Fruit fly (Drosophila melanogaster) whole organism, wandering third instar larva: ENCODE data around the gene CG14837.

Experiments
- Abd-B ChIP-seq: fragments of >200 bp; optimal IDR thresholded peaks from 2 replicates; lab custom pipeline; 2017; ENCODE audit warnings: missing biosample characterization, missing genetic modification characterization
- CG32264 ChIP-seq: fragments of 200-800 bp; sonication (Bioruptor generic); optimal IDR thresholded peaks from 2 replicates; lab custom pipeline; 2016; ENCODE audit warnings: missing biosample characterization, missing genetic modification characterization
- CG9705 ChIP-seq: fragments of 200-800 bp; sonication (Bioruptor generic); optimal IDR thresholded peaks from 2 replicates; lab custom pipeline; 2018; ENCODE audit warnings: missing biosample characterization, mild to moderate bottlenecking, missing genetic modification characterization
- CrebA ChIP-seq: fragments of 200-800 bp; sonication (Bioruptor generic); optimal IDR thresholded peaks from 2 replicates; lab custom pipeline; 2016; ENCODE audit warnings: missing biosample characterization, mild to moderate bottlenecking, missing genetic modification characterization, borderline replicate concordance
- Dfd ChIP-seq: fragments of >200 bp; optimal IDR thresholded peaks from 2 replicates; lab custom pipeline; 2017; ENCODE audit warnings: missing biosample characterization, missing genetic modification characterization
- Dif ChIP-seq: fragments of 200-275, 200-300 bp; sonication (Bioruptor generic); optimal IDR thresholded peaks from 2 replicates; lab custom pipeline; 2018; ENCODE audit warnings: missing biosample characterization, missing genetic modification characterization; ENCODE audit not compliant: partially characterized antibody
- HLH106 ChIP-seq: fragments of 200-800 bp; optimal IDR thresholded peaks from 3 replicates; lab custom pipeline; 2019; ENCODE audit warnings: missing biosample characterization, mild to moderate bottlenecking, missing genetic modification characterization, moderate library complexity
- Hnf4 ChIP-seq: fragments of 200-800 bp; sonication (Bioruptor generic); optimal IDR thresholded peaks from 2 replicates; lab custom pipeline; 2016; ENCODE audit warnings: missing biosample characterization, mild to moderate bottlenecking, missing genetic modification characterization
- Hr83 ChIP-seq: fragments of 200-300 bp; sonication (Bioruptor generic); optimal IDR thresholded peaks from 2 replicates; lab custom pipeline; 2016; ENCODE audit warnings: missing biosample characterization, mild to moderate bottlenecking, missing genetic modification characterization, moderate library complexity; ENCODE audit not compliant: poor library complexity, severe bottlenecking
- Jra ChIP-seq: sonication (Bioruptor generic); optimal IDR thresholded peaks from 2 replicates; lab custom pipeline; 2016; ENCODE audit warnings: missing biosample characterization, missing genetic modification characterization
- Mio ChIP-seq: sonication (Bioruptor generic); optimal IDR thresholded peaks from 2 replicates; lab custom pipeline; 2016; ENCODE audit warnings: missing biosample characterization, missing genetic modification characterization
- Myc ChIP-seq: fragments of >200 bp; optimal IDR thresholded peaks from 2 replicates; lab custom pipeline; 2017
- N ChIP-seq: fragments of >200 bp; optimal IDR thresholded peaks from 2 replicates; lab custom pipeline; 2018; ENCODE audit warnings: missing biosample characterization, missing external identifiers, missing genetic modification characterization
- OdsH ChIP-seq: fragments of 200-800 bp; sonication (Bioruptor generic); optimal IDR thresholded peaks from 2 replicates; lab custom pipeline; 2016; ENCODE audit warnings: missing biosample characterization, mild to moderate bottlenecking, missing genetic modification characterization
- Rel ChIP-seq, 2 experiments: fragments of 200-800 bp; sonication (Bioruptor generic) in 1 of 2; optimal IDR thresholded peaks; 2 replicates in 1 of 2; 3 replicates in 1 of 2; lab custom pipeline; 2016 to 2019; ENCODE audit warnings: mild to moderate bottlenecking in 2 of 2, missing biosample characterization in 2 of 2, missing genetic modification characterization in 2 of 2, moderate library complexity in 1 of 2
- Sp1 ChIP-seq: fragments of 200-800 bp; sonication (Bioruptor generic); optimal IDR thresholded peaks from 3 replicates; lab custom pipeline; 2019; ENCODE audit warnings: missing biosample characterization, mild to moderate bottlenecking, missing genetic modification characterization, moderate library complexity
- Vsx2 ChIP-seq: fragments of 200-300, 225-300 bp; sonication (Bioruptor generic); optimal IDR thresholded peaks from 2 replicates; lab custom pipeline; 2018; ENCODE audit warnings: missing biosample characterization, missing genetic modification characterization; ENCODE audit not compliant: partially characterized antibody
- brk ChIP-seq: fragments of 200-800 bp; sonication (Bioruptor generic); optimal IDR thresholded peaks from 2 replicates; lab custom pipeline; 2016; ENCODE audit warnings: missing biosample characterization, mild to moderate bottlenecking, missing genetic modification characterization
- dmrt93B ChIP-seq: fragments of 200-800 bp; sonication (Bioruptor generic); optimal IDR thresholded peaks from 2 replicates; lab custom pipeline; 2018; ENCODE audit warnings: missing biosample characterization, mild to moderate bottlenecking, missing genetic modification characterization
- dsf ChIP-seq: sonication (Bioruptor generic); optimal IDR thresholded peaks from 2 replicates; lab custom pipeline; 2016; ENCODE audit warnings: missing biosample characterization, missing genetic modification characterization, borderline replicate concordance
- ey ChIP-seq: fragments of 200-800 bp; sonication (Bioruptor generic); optimal IDR thresholded peaks from 2 replicates; lab custom pipeline; 2016; ENCODE audit warnings: missing biosample characterization, missing genetic modification characterization
- foxo ChIP-seq, 2 experiments: fragments of 200-800 bp; sonication (Bioruptor generic); optimal IDR thresholded peaks; 2 replicates in 1 of 2; 3 replicates in 1 of 2; lab custom pipeline; 2016 to 2017; ENCODE audit warnings: missing biosample characterization in 2 of 2, missing genetic modification characterization in 2 of 2
- fru ChIP-seq: fragments of 200-800 bp; sonication (Bioruptor generic); optimal IDR thresholded peaks from 3 replicates; lab custom pipeline; 2016; ENCODE audit warnings: missing biosample characterization, mild to moderate bottlenecking, missing genetic modification characterization
- h ChIP-seq: fragments of 200-800 bp; sonication (Bioruptor generic); optimal IDR thresholded peaks from 3 replicates; lab custom pipeline; 2016; ENCODE audit warnings: missing biosample characterization, mild to moderate bottlenecking, missing genetic modification characterization
- jim ChIP-seq: fragments of 175-275, 200-325 bp; sonication (Bioruptor generic); optimal IDR thresholded peaks from 2 replicates; lab custom pipeline; 2016; ENCODE audit warnings: missing biosample characterization, mild to moderate bottlenecking, missing genetic modification characterization
- psq ChIP-seq: fragments of 200-800 bp; sonication (Bioruptor generic); optimal IDR thresholded peaks from 3 replicates; lab custom pipeline; 2017; ENCODE audit warnings: missing biosample characterization, mild to moderate bottlenecking, missing genetic modification characterization, moderate library complexity
- rgr ChIP-seq: fragments of 200-800 bp; sonication (Bioruptor generic); optimal IDR thresholded peaks from 3 replicates; lab custom pipeline; 2016; ENCODE audit warnings: missing biosample characterization, mild to moderate bottlenecking, missing genetic modification characterization
- sage ChIP-seq: fragments of 200-800 bp; sonication (Bioruptor generic); optimal IDR thresholded peaks from 2 replicates; lab custom pipeline; 2016; ENCODE audit warnings: missing biosample characterization, mild to moderate bottlenecking, missing genetic modification characterization
- sv ChIP-seq: fragments of 200-800 bp; sonication (Bioruptor generic); optimal IDR thresholded peaks from 3 replicates; lab custom pipeline; 2016; ENCODE audit warnings: missing biosample characterization, missing genetic modification characterization
- tai ChIP-seq: sonication (Bioruptor generic); optimal IDR thresholded peaks from 2 replicates; lab custom pipeline; 2016; ENCODE audit warnings: missing biosample characterization, missing genetic modification characterization
- usp ChIP-seq: fragments of >200 bp; optimal IDR thresholded peaks from 2 replicates; lab custom pipeline; 2017; ENCODE audit warnings: missing biosample characterization, missing genetic modification characterization
- woc ChIP-seq: sonication (Bioruptor generic); optimal IDR thresholded peaks from 2 replicates; lab custom pipeline; 2016; ENCODE audit warnings: missing biosample characterization, mild to moderate bottlenecking, missing genetic modification characterization

Gene CG14837

dm6 chr3L:7553062-7553461, 6.8 kb downstream of the CG14837 start:
- TF ChIP-seq Mio (GFP tag; lab: Kevin White, UChicago): no peak
- TF ChIP-seq CrebA (GFP tag; lab: Kevin White, UChicago): no peak
- no peak for TF ChIP-seq jim (GFP tag; lab: Kevin White, UChicago)
- TF ChIP-seq tai: no peak
- TF ChIP-seq ey (GFP tag; lab: Kevin White, UChicago): no peak
- TF ChIP-seq usp (GFP tag; lab: Kevin White, UChicago): no peak
- TF ChIP-seq Dif: no peak
- no peak for TF ChIP-seq OdsH (GFP tag; lab: Kevin White, UChicago)
- TF ChIP-seq Hnf4 (GFP tag; lab: Kevin White, UChicago): no peak
- no peak for TF ChIP-seq Rel (GFP tag; optimal IDR thresholded peaks at IDR 0.05; lab: Kevin White, UChicago)
- no peak for TF ChIP-seq Rel (tag; optimal IDR thresholded peaks at IDR 0.05; lab: Kevin White, UChicago)
- TF ChIP-seq rgr: no peak
- no peak for TF ChIP-seq N (GFP tag; lab: Kevin White, UChicago)
- TF ChIP-seq HLH106: no peak
- TF ChIP-seq Dfd (GFP tag; lab: Kevin White, UChicago): no peak
- no peak for TF ChIP-seq Abd-B (GFP tag; lab: Kevin White, UChicago)

- no peak for TF ChIP-seq Abd-B (GFP tag; lab: Kevin White, UChicago)
- no peak for TF ChIP-seq fru (GFP tag; lab: Kevin White, UChicago)
- TF ChIP-seq HLH106: no peak
- no peak for TF ChIP-seq Vsx2 (GFP tag; lab: Kevin White, UChicago)
- TF ChIP-seq dmrt93B (GFP tag; lab: Kevin White, UChicago): no peak
- no peak for TF ChIP-seq Jra (GFP tag; lab: Kevin White, UChicago)
- no peak for TF ChIP-seq OdsH (GFP tag; lab: Kevin White, UChicago)
- no peak for TF ChIP-seq CG32264
- no peak for TF ChIP-seq dsf (GFP tag; lab: Kevin White, UChicago)
- TF ChIP-seq sv (GFP tag; lab: Kevin White, UChicago): no peak
- no peak for TF ChIP-seq CG9705 (GFP tag; lab: Kevin White, UChicago)
- TF ChIP-seq psq: no peak
- TF ChIP-seq CrebA (GFP tag; lab: Kevin White, UChicago): no peak
- TF ChIP-seq jim (GFP tag; lab: Kevin White, UChicago): no peak
- TF ChIP-seq woc (GFP tag; lab: Kevin White, UChicago): no peak
- no peak for TF ChIP-seq h
- TF ChIP-seq Mio (GFP tag; lab: Kevin White, UChicago): no peak
- TF ChIP-seq Hr83 (GFP tag; lab: Kevin White, UChicago): no peak
- TF ChIP-seq foxo (GFP tag; optimal IDR thresholded peaks at IDR 0.05; lab: Kevin White, UChicago): no peak
These were observed 7.4 kb downstream of the CG14837 start for dm6 chr3L:7552446-7552845.

- TF ChIP-seq dmrt93B (GFP tag; lab: Kevin White, UChicago) (no peak), Hnf4 (GFP tag; lab: Kevin White, UChicago) (no peak), sv (GFP tag; lab: Kevin White, UChicago) (no peak), N (GFP tag; lab: Kevin White, UChicago) (no peak), Rel (GFP tag; optimal IDR thresholded peaks at IDR 0.05; lab: Kevin White, UChicago) (no peak), Rel (tag; optimal IDR thresholded peaks at IDR 0.05; lab: Kevin White, UChicago) (no peak), fru (GFP tag; lab: Kevin White, UChicago) (no peak), CrebA (GFP tag; lab: Kevin White, UChicago) (no peak), Abd-B (GFP tag; lab: Kevin White, UChicago) (no peak), h (no peak), brk (GFP tag; lab: Kevin White, UChicago) (no peak), Sp1 (GFP tag; lab: Kevin White, UChicago) (no peak), CG32264 (no peak), HLH106 (no peak), sage (no peak), Vsx2 (GFP tag; lab: Kevin White, UChicago) (no peak), CG9705 (GFP tag; lab: Kevin White, UChicago) (no peak), OdsH (GFP tag; lab: Kevin White, UChicago) (no peak), Myc (lab: Kevin White, UChicago) (no peak), woc (GFP tag; lab: Kevin White, UChicago) (no peak), Jra (GFP tag; lab: Kevin White, UChicago) (no peak)
These were observed 9.6 kb downstream of the CG14837 start for dm6 chr3L:7550225-7550624.

- TF ChIP-seq Abd-B (GFP tag; lab: Kevin White, UChicago): no peak
- TF ChIP-seq foxo (GFP tag; optimal IDR thresholded peaks at IDR 0.05; lab: Kevin White, UChicago): no peak
- no peak for TF ChIP-seq woc (GFP tag; lab: Kevin White, UChicago)
- TF ChIP-seq usp (GFP tag; lab: Kevin White, UChicago): no peak
- no peak for TF ChIP-seq psq
- TF ChIP-seq sv (GFP tag; lab: Kevin White, UChicago): no peak
- TF ChIP-seq Vsx2 (GFP tag; lab: Kevin White, UChicago): no peak
- no peak for TF ChIP-seq Myc (lab: Kevin White, UChicago)
- TF ChIP-seq ey (GFP tag; lab: Kevin White, UChicago): no peak
These were observed 14.3 kb downstream of the CG14837 start for dm6 chr3L:7545562-7545961.
